Worm (Caenorhabditis elegans): ENCODE measurements around the gene cls-2.

Gene cls-2

DNA sequence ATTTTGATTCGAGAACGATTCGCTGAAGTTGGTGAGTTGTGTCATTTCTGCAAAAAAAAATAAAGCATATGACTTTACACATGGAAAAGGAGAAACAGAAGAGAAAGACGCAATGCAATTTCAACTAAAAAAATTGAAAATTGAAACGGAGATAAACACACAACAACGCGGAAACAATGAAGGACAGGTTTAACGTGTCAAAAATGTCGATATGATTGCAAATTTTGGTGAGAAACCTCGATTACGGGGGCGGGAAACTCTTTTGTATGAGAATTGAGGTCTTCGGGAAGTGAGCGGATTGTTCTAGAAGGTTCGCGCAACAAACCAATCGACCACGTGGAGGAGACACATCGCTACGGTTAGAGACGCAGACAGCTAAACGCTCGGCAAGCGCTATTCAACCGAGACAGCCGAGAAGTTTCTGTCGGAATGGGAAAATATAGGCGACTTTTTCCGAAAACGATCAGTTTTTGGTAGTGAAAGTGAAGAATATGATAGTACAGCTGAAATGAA, 1.1 kb upstream of the cls-2 start, which contains the start of gene R107.5 (continued):
- 0 out of 2 replicates have a peak, but pooled peaks have one; percentile 60 for TF ChIP-seq ztf-6 (GFP tag; IDR thresholded peaks at IDR 0.05)
- peak; percentile 92 for TF ChIP-seq gei-17 (GFP tag; optimal IDR thresholded peaks at IDR 0.05)
- TF ChIP-seq dpff-1 (tag; optimal IDR thresholded peaks at IDR 0.05) = peak; percentile 95
- peak; percentile 66 for TF ChIP-seq T07F8.4 (tag; optimal IDR thresholded peaks at IDR 0.05)
- peak; percentile 87 for TF ChIP-seq rcor-1 (GFP tag; IDR thresholded peaks at IDR 0.05)
- TF ChIP-seq ztf-18 (tag; optimal IDR thresholded peaks at IDR 0.05) = peak; percentile 63
- peak; percentile 46; the same call in 1 of the 2 replicates for TF ChIP-seq B0019.2 (GFP tag; conservative IDR thresholded peaks at IDR 0.05)
- peak; percentile 31 for TF ChIP-seq nhr-80 (tag; optimal IDR thresholded peaks at IDR 0.05)
- TF ChIP-seq let-526 (GFP tag; IDR thresholded peaks at IDR 0.05) = peak; percentile 98
- peak; percentile 32 for TF ChIP-seq B0261.1 (tag; optimal IDR thresholded peaks at IDR 0.05)
- TF ChIP-seq F49E8.2 (tag; optimal IDR thresholded peaks at IDR 0.05; ENCODE audit: insufficient read depth) = no peak
- TF ChIP-seq zim-3 (tag; optimal IDR thresholded peaks at IDR 0.05) = peak; percentile 94
- TF ChIP-seq dox-1 (GFP tag; IDR thresholded peaks at IDR 0.05) = peak; percentile 91
- no peak for TF ChIP-seq F57A8.1 (GFP tag; optimal IDR thresholded peaks at IDR 0.05)
- peak; percentile 86 for TF ChIP-seq lin-54 (GFP tag; optimal IDR thresholded peaks at IDR 0.05)
- no peak for TF ChIP-seq nfya-1 (tag; optimal IDR thresholded peaks at IDR 0.05; ENCODE audit: borderline replicate concordance, insufficient read depth)
- peak; percentile 92 for TF ChIP-seq ztf-22 (GFP tag; optimal IDR thresholded peaks at IDR 0.05)
- TF ChIP-seq hlh-26 (GFP tag; conservative IDR thresholded peaks at IDR 0.05) = no peak
- peak; percentile 89 for TF ChIP-seq mcd-1 (GFP tag; IDR thresholded peaks at IDR 0.05)
- TF ChIP-seq cebp-1 (GFP tag; IDR thresholded peaks at IDR 0.05) = peak; percentile 70; the same call in 1 of the 2 replicates
- TF ChIP-seq cebp-1 (tag; optimal IDR thresholded peaks at IDR 0.05) = peak; percentile 89
- TF ChIP-seq unc-62 (GFP tag; optimal IDR thresholded peaks at IDR 0.05) = peak; percentile 8
- peak; percentile 20 for TF ChIP-seq die-1 (tag; optimal IDR thresholded peaks at IDR 0.05)
- peak; percentile 80 for TF ChIP-seq attf-5 (GFP tag; optimal IDR thresholded peaks at IDR 0.05)
- TF ChIP-seq nhr-179 (tag; optimal IDR thresholded peaks at IDR 0.05) = no peak
- TF ChIP-seq ztf-26 (tag; optimal IDR thresholded peaks at IDR 0.05) = peak; percentile 98
- no peak for TF ChIP-seq F39B2.1 (GFP tag; IDR thresholded peaks at IDR 0.05)
- TF ChIP-seq ZK185.1 (tag; optimal IDR thresholded peaks at IDR 0.05; ENCODE audit: poor library complexity, severe bottlenecking) = peak; percentile 47
- peak; percentile 94 for TF ChIP-seq tlf-1 (GFP tag; optimal IDR thresholded peaks at IDR 0.05)
- no peak for TF ChIP-seq snpc-4 (GFP tag; optimal IDR thresholded peaks at IDR 0.05)
- TF ChIP-seq snpc-4 (tag; optimal IDR thresholded peaks at IDR 0.05) = peak in 2 of 4 experiments; percentile 48 to 77
- TF ChIP-seq egl-44 (GFP tag; IDR thresholded peaks at IDR 0.05) = peak; percentile 84
- TF ChIP-seq C17E4.6 (GFP tag; IDR thresholded peaks at IDR 0.05) = peak; percentile 77
- peak; percentile 59; the same call in 1 of the 2 replicates for TF ChIP-seq F33H1.4 (GFP tag; IDR thresholded peaks at IDR 0.05)
- peak; percentile 87 for TF ChIP-seq cebp-2 (GFP tag; IDR thresholded peaks at IDR 0.05)
- peak; percentile 58; the same call in 1 of the 2 replicates for TF ChIP-seq ceh-100 (GFP tag; IDR thresholded peaks at IDR 0.05)
- peak in 2 of 3 experiments; percentile 52 to 78 for TF ChIP-seq lin-35 (GFP tag; optimal IDR thresholded peaks at IDR 0.05)
- no peak for TF ChIP-seq F23B12.7 (tag; optimal IDR thresholded peaks at IDR 0.05; ENCODE audit: insufficient read depth)
- TF ChIP-seq hlh-12 (tag; optimal IDR thresholded peaks at IDR 0.05) = no peak
- peak; percentile 86 for TF ChIP-seq Y56A3A.18 (GFP tag; IDR thresholded peaks at IDR 0.05)
- TF ChIP-seq K12H6.12 (tag; optimal IDR thresholded peaks at IDR 0.05) = peak; percentile 96
- TF ChIP-seq mxl-1 (tag; optimal IDR thresholded peaks at IDR 0.05) = no peak
- TF ChIP-seq bed-1 (GFP tag; IDR thresholded peaks at IDR 0.05) = 0 out of 2 replicates have a peak, but pooled peaks have one; percentile 59
- TF ChIP-seq chd-7 (tag; optimal IDR thresholded peaks at IDR 0.05) = peak; percentile 99
- peak; percentile 84 for TF ChIP-seq mel-28 (tag; optimal IDR thresholded peaks at IDR 0.05; ENCODE audit: borderline replicate concordance)
- TF ChIP-seq fkh-3 (tag; optimal IDR thresholded peaks at IDR 0.05) = peak; percentile 36
- TF ChIP-seq attf-6 (GFP tag; IDR thresholded peaks at IDR 0.05) = peak; percentile 55; the same call in 1 of the 2 replicates
- TF ChIP-seq nfya-2 (GFP tag; IDR thresholded peaks at IDR 0.05) = no peak
